Worm (Caenorhabditis elegans): ENCODE measurements around the gene srp-3.

- TF ChIP-seq egl-27 (tag; optimal IDR thresholded peaks at IDR 0.05) (no peak), ztf-11 (tag; optimal IDR thresholded peaks at IDR 0.05) (no peak), fkh-10 (GFP tag; optimal IDR thresholded peaks at IDR 0.05) (no peak), nhr-77 (tag; optimal IDR thresholded peaks at IDR 0.05) (no peak)
Measured at ce11 chrV:1925487-1925886, 16.8 kb downstream of the srp-3 start, which contains the start of gene T06A1.1.

Data from whole organism, L3 larva.